Worm (Caenorhabditis elegans): ENCODE results near the gene T22H9.1.

T22H9.1 gene

ce11 chrV:376790-377189 is 17.2 kb downstream of the T22H9.1 start (continued):
- TF ChIP-seq somi-1 (GFP tag; optimal IDR thresholded peaks at IDR 0.05) (no peak), K12H6.12 (tag; optimal IDR thresholded peaks at IDR 0.05) (no peak), mxl-1 (tag; optimal IDR thresholded peaks at IDR 0.05) (no peak)

ce11 chrV:378231-378630 is 18.7 kb downstream of the T22H9.1 start:
- TF ChIP-seq C06A6.2 (GFP tag; conservative IDR thresholded peaks at IDR 0.05) (peak; percentile 40; the same call in 1 of the 2 replicates), nhr-80 (tag; optimal IDR thresholded peaks at IDR 0.05) (no peak), egl-18 (GFP tag; IDR thresholded peaks at IDR 0.05) (0 out of 2 replicates have a peak, but pooled peaks have one; percentile 17), attf-3 (GFP tag; conservative IDR thresholded peaks at IDR 0.05) (no peak), B0261.1 (tag; optimal IDR thresholded peaks at IDR 0.05) (no peak), efl-1 (GFP tag; optimal IDR thresholded peaks at IDR 0.05) (no peak), ceh-100 (GFP tag; IDR thresholded peaks at IDR 0.05) (no peak), gei-17 (GFP tag; optimal IDR thresholded peaks at IDR 0.05) (no peak), madf-3 (GFP tag; IDR thresholded peaks at IDR 0.05) (no peak), snpc-1.1 (tag; optimal IDR thresholded peaks at IDR 0.05; ENCODE audit: insufficient read depth) (no peak)

- TF ChIP-seq Y79H2A.3 (GFP tag; conservative IDR thresholded peaks at IDR 0.05) (no peak), unc-62 (GFP tag; optimal IDR thresholded peaks at IDR 0.05) (no peak), bed-1 (GFP tag; IDR thresholded peaks at IDR 0.05) (no peak), pha-4 (tag; optimal IDR thresholded peaks at IDR 0.05) (no peak), C17E4.6 (GFP tag; IDR thresholded peaks at IDR 0.05) (no peak), dpff-1 (tag; optimal IDR thresholded peaks at IDR 0.05) (no peak), cebp-1 (GFP tag; IDR thresholded peaks at IDR 0.05) (no peak), cebp-1 (tag; optimal IDR thresholded peaks at IDR 0.05) (no peak), nfyb-1 (GFP tag; IDR thresholded peaks at IDR 0.05) (no peak), pbrm-1 (GFP tag; IDR thresholded peaks at IDR 0.05) (no peak), fkh-3 (tag; optimal IDR thresholded peaks at IDR 0.05) (no peak), tbx-9 (tag; optimal IDR thresholded peaks at IDR 0.05; ENCODE audit: borderline replicate concordance) (no peak), ccch-3 (GFP tag; optimal IDR thresholded peaks at IDR 0.05) (no peak), gei-17 (GFP tag; optimal IDR thresholded peaks at IDR 0.05) (no peak)
Measured at ce11 chrV:380186-380585, 20.6 kb downstream of the T22H9.1 start, which contains the start of gene mltn-8. Gene mltn-8 (minus strand): TSS chrV:380286.

- TF ChIP-seq lin-26 (GFP tag; IDR thresholded peaks at IDR 0.05) (0 out of 2 replicates have a peak, but pooled peaks have one; percentile 36), ekl-4 (GFP tag; IDR thresholded peaks at IDR 0.05) (no peak), him-1 (tag; optimal IDR thresholded peaks at IDR 0.05) (no peak), hlh-12 (tag; optimal IDR thresholded peaks at IDR 0.05) (no peak), gei-17 (GFP tag; optimal IDR thresholded peaks at IDR 0.05) (no peak), fkh-3 (tag; optimal IDR thresholded peaks at IDR 0.05) (no peak), somi-1 (GFP tag; optimal IDR thresholded peaks at IDR 0.05) (peak; percentile 92), B0336.3 (GFP tag; IDR thresholded peaks at IDR 0.05) (no peak), lin-40 (tag; optimal IDR thresholded peaks at IDR 0.05) (peak; percentile 48), nfya-2 (GFP tag; IDR thresholded peaks at IDR 0.05) (no peak), mel-28 (tag; optimal IDR thresholded peaks at IDR 0.05; ENCODE audit: borderline replicate concordance) (no peak), snpc-4 (GFP tag; optimal IDR thresholded peaks at IDR 0.05) (no peak), snpc-4 (tag; optimal IDR thresholded peaks at IDR 0.05) (peak in 3 of 4 experiments; percentile 66 to 73 (median 73)), die-1 (tag; optimal IDR thresholded peaks at IDR 0.05) (peak; percentile 42), ztf-26 (tag; optimal IDR thresholded peaks at IDR 0.05) (peak; percentile 57), lin-54 (GFP tag; optimal IDR thresholded peaks at IDR 0.05) (no peak), sea-2 (GFP tag; IDR thresholded peaks at IDR 0.05) (no peak), F22D6.2 (tag; optimal IDR thresholded peaks at IDR 0.05) (peak; percentile 19), C06A6.2 (GFP tag; conservative IDR thresholded peaks at IDR 0.05) (0 out of 2 replicates have a peak, but pooled peaks have one; percentile 53), lsy-27 (tag; optimal IDR thresholded peaks at IDR 0.05; ENCODE audit: borderline replicate concordance, insufficient read depth) (no peak)
Measured at ce11 chrV:381227-381950, 21.8 kb downstream of the T22H9.1 start, which contains the start of gene ZK6.8. Gene ZK6.8 (plus strand): TSS chrV:381908.

All from whole organism, young adult.